Fruit fly (Drosophila melanogaster) whole organism, wandering third instar larva: ENCODE measurements around the gene Akt.

Experiments used
- Dif ChIP-seq: fragments of 200-275, 200-300 bp; sonication (Bioruptor generic); optimal IDR thresholded peaks from 2 replicates; lab custom pipeline; 2018; ENCODE audit warnings: missing biosample characterization, missing genetic modification characterization; ENCODE audit not compliant: partially characterized antibody
- Hnf4 ChIP-seq: fragments of 200-800 bp; sonication (Bioruptor generic); optimal IDR thresholded peaks from 2 replicates; lab custom pipeline; 2016; ENCODE audit warnings: missing biosample characterization, mild to moderate bottlenecking, missing genetic modification characterization
- Jra ChIP-seq: sonication (Bioruptor generic); optimal IDR thresholded peaks from 2 replicates; lab custom pipeline; 2016; ENCODE audit warnings: missing biosample characterization, missing genetic modification characterization
- Vsx2 ChIP-seq: fragments of 200-300, 225-300 bp; sonication (Bioruptor generic); optimal IDR thresholded peaks from 2 replicates; lab custom pipeline; 2018; ENCODE audit warnings: missing biosample characterization, missing genetic modification characterization; ENCODE audit not compliant: partially characterized antibody

DNA sequence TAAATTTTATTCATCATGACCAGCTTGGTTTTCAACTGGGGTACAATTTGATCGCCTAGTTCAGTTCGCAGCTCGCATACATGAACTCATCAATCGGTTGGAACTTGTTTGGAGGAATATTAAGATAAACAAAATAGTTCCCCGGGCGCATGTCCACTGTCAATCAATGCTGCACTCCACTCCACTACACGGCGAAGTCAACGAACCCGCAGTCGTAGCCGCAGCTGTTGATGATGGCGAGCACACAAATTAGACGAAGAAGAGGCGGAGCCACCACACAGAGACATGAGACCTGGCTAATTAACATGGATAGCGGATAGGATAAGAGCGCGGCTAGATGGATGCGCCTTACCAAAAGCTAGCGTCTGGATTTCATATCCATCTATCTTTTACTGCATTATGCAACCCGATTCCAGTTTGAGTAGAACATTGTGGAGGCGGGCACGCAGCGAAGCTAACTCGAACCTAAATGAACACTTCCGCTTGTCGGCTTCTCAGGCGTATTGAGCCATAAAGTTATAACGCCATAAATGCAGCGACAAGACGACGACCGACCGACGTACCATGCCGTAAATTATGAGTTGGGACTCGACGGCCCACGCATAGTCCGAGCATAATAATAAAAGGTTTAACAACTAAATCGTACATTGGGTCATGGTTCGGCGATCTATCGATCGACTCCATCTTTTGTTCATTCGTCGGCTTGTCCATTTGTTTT, 7.0 kb upstream of the Akt start:
- TF ChIP-seq Vsx2 = no peak
- no peak for TF ChIP-seq Jra (GFP tag; lab: Kevin White, UChicago)
- TF ChIP-seq Dif (GFP tag; lab: Kevin White, UChicago) = no peak
- no peak for TF ChIP-seq Hnf4 (GFP tag; lab: Kevin White, UChicago)
